Worm (Caenorhabditis elegans): ENCODE data around the gene Y50E8A.12.

- no peak for TF ChIP-seq Y116A8C.19 (tag; optimal IDR thresholded peaks at IDR 0.05; ENCODE audit: borderline replicate concordance)
- TF ChIP-seq C16A3.4 (tag; optimal IDR thresholded peaks at IDR 0.05) = no peak
- TF ChIP-seq sptf-1 (tag; optimal IDR thresholded peaks at IDR 0.05) = no peak
- no peak for TF ChIP-seq aha-1 (tag; optimal IDR thresholded peaks at IDR 0.05)
These were observed 47.6 kb upstream of the Y50E8A.12 start for ce11 chrV:14831460-14832120.
